Fruit fly (Drosophila melanogaster) whole organism, embryonic: ENCODE data around the gene CG44405.

Source experiments
- Aef1 ChIP-seq: fragments of 200-800 bp; sonication (Bioruptor generic); IDR thresholded peaks from 3 replicates; pipeline ENCODE4 v1.3.6; 2022; ENCODE audit warnings: missing biosample characterization, missing genetic modification characterization
- CG1024 ChIP-seq: fragments of 200-800 bp; sonication (Bioruptor generic); IDR thresholded peaks from 2 replicates; pipeline ENCODE4 v1.3.6; 2022; ENCODE audit warnings: missing biosample characterization, missing genetic modification characterization
- CG13123 ChIP-seq: fragments of 200-800 bp; sonication (Bioruptor generic); optimal IDR thresholded peaks from 2 replicates; lab custom pipeline; 2016; ENCODE audit warnings: missing biosample characterization, missing genetic modification characterization
- CG14014 ChIP-seq: fragments of 200-800 bp; sonication (Bioruptor generic); IDR thresholded peaks from 2 replicates; pipeline ENCODE4 v1.3.6; 2022; ENCODE audit warnings: missing biosample characterization, missing genetic modification characterization
- CG14965 ChIP-seq: fragments of 200-800 bp; sonication (Bioruptor generic); optimal IDR thresholded peaks from 2 replicates; lab custom pipeline; 2016; ENCODE audit warnings: missing biosample characterization, missing genetic modification characterization, borderline replicate concordance
- CG1647 ChIP-seq: fragments of 200-800 bp; sonication (Bioruptor generic); optimal IDR thresholded peaks from 3 replicates; lab custom pipeline; 2016; ENCODE audit warnings: missing biosample characterization, missing genetic modification characterization
- CG17912 ChIP-seq: fragments of 200-800 bp; sonication (Bioruptor generic); optimal IDR thresholded peaks from 2 replicates; lab custom pipeline; 2018; ENCODE audit warnings: missing biosample characterization, mild to moderate bottlenecking, missing genetic modification characterization
- CG18262 ChIP-seq: fragments of 200-800 bp; optimal IDR thresholded peaks from 3 replicates; lab custom pipeline; 2019; ENCODE audit warnings: missing biosample characterization, mild to moderate bottlenecking, missing genetic modification characterization, moderate library complexity
- CG18599 ChIP-seq: fragments of 200-800 bp; sonication (Bioruptor generic); optimal IDR thresholded peaks from 3 replicates; lab custom pipeline; 2017; ENCODE audit warnings: missing biosample characterization, missing genetic modification characterization, mild to moderate bottlenecking, moderate library complexity, missing genetic modification reagents
- CG18619 ChIP-seq: fragments of 200-800 bp; sonication (Bioruptor generic); optimal IDR thresholded peaks from 3 replicates; lab custom pipeline; 2017; ENCODE audit warnings: missing biosample characterization, mild to moderate bottlenecking, missing genetic modification characterization
- CG3065 ChIP-seq: fragments of 200-800 bp; sonication (Bioruptor generic); optimal IDR thresholded peaks from 2 replicates; lab custom pipeline; 2016; ENCODE audit warnings: missing biosample characterization, missing genetic modification characterization
- CG34224 ChIP-seq: fragments of 200-800 bp; sonication (Bioruptor generic); IDR thresholded peaks from 3 replicates; pipeline ENCODE4 v1.3.6; 2022; ENCODE audit warnings: missing biosample characterization, missing genetic modification characterization; ENCODE audit not compliant: partially characterized antibody
- CG3838 ChIP-seq: fragments of 200-800 bp; sonication (Bioruptor generic); optimal IDR thresholded peaks from 3 replicates; lab custom pipeline; 2016; ENCODE audit warnings: missing biosample characterization, missing genetic modification characterization
- CG3995 ChIP-seq: fragments of 200-800 bp; sonication (Bioruptor generic); optimal IDR thresholded peaks from 3 replicates; lab custom pipeline; 2016; ENCODE audit warnings: missing biosample characterization, missing genetic modification characterization
- CG4707 ChIP-seq: fragments of 200-800 bp; sonication (Bioruptor generic); optimal IDR thresholded peaks from 2 replicates; lab custom pipeline; 2018; ENCODE audit warnings: missing biosample characterization, mild to moderate bottlenecking, missing genetic modification characterization, moderate library complexity
- CG4730 ChIP-seq: fragments of 200-800 bp; sonication (Bioruptor generic); IDR thresholded peaks from 2 replicates; pipeline ENCODE4 v1.3.6; 2022; ENCODE audit warnings: missing biosample characterization, missing genetic modification characterization
- CG4854 ChIP-seq: fragments of 200-800 bp; sonication (Bioruptor generic); optimal IDR thresholded peaks from 2 replicates; lab custom pipeline; 2016; ENCODE audit warnings: missing biosample characterization, missing genetic modification characterization, inconsistent platforms
- CG8281 ChIP-seq: fragments of 200-800 bp; sonication (Bioruptor generic); optimal IDR thresholded peaks from 2 replicates; lab custom pipeline; 2018; ENCODE audit warnings: missing biosample characterization, mild to moderate bottlenecking, missing genetic modification characterization, moderate library complexity
- CG9215 ChIP-seq: fragments of 200-800 bp; sonication (Bioruptor generic); IDR thresholded peaks from 2 replicates; pipeline ENCODE4 v1.3.6; 2022; ENCODE audit warnings: missing biosample characterization, missing genetic modification characterization
- CrebB ChIP-seq: fragments of 200-800 bp; sonication (Bioruptor generic); optimal IDR thresholded peaks from 3 replicates; lab custom pipeline; 2018; ENCODE audit warnings: missing biosample characterization, mild to moderate bottlenecking, missing genetic modification characterization
- D19B ChIP-seq: fragments of 200-800 bp; sonication (Bioruptor generic); optimal IDR thresholded peaks from 2 replicates; lab custom pipeline; 2017; ENCODE audit warnings: missing biosample characterization, mild to moderate bottlenecking, missing genetic modification characterization
- Deaf1 ChIP-seq: fragments of 200-800 bp; optimal IDR thresholded peaks from 3 replicates; lab custom pipeline; 2019; ENCODE audit warnings: missing biosample characterization, mild to moderate bottlenecking, missing genetic modification characterization, moderate library complexity
- Drgx ChIP-seq: fragments of 200-800 bp; sonication (Bioruptor generic); IDR thresholded peaks from 2 replicates; pipeline ENCODE4 v1.3.6; 2022; ENCODE audit warnings: missing biosample characterization, missing genetic modification characterization
- Fer1 ChIP-seq: fragments of 200-800 bp; sonication (Bioruptor generic); optimal IDR thresholded peaks from 2 replicates; lab custom pipeline; 2017; ENCODE audit warnings: missing biosample characterization, mild to moderate bottlenecking, missing genetic modification characterization
- Fer3 ChIP-seq: fragments of 200-800 bp; sonication (Bioruptor generic); optimal IDR thresholded peaks from 2 replicates; lab custom pipeline; 2018; ENCODE audit warnings: missing biosample characterization, mild to moderate bottlenecking, missing genetic modification characterization, moderate library complexity
- Jarid2 ChIP-seq: fragments of 200-800 bp; sonication (Bioruptor generic); optimal IDR thresholded peaks from 3 replicates; lab custom pipeline; 2017; ENCODE audit warnings: mild to moderate bottlenecking, missing biosample characterization, missing genetic modification reagents, missing genetic modification characterization
- Lim3 ChIP-seq: fragments of 200-800 bp; sonication (Bioruptor generic); IDR thresholded peaks from 2 replicates; pipeline ENCODE4 v1.3.6; 2022; ENCODE audit warnings: missing biosample characterization, missing genetic modification characterization
- Nf-YC ChIP-seq: fragments of 200-800 bp; optimal IDR thresholded peaks from 3 replicates; lab custom pipeline; 2019; ENCODE audit warnings: missing biosample characterization, mild to moderate bottlenecking, missing genetic modification characterization, moderate library complexity
- Oli ChIP-seq: fragments of 200-800 bp; sonication (Bioruptor generic); optimal IDR thresholded peaks from 2 replicates; lab custom pipeline; 2018; ENCODE audit warnings: missing biosample characterization, mild to moderate bottlenecking, missing genetic modification characterization, moderate library complexity
- Poxn ChIP-seq: fragments of 200-800 bp; sonication (Bioruptor generic); IDR thresholded peaks from 2 replicates; pipeline ENCODE4 v1.3.6; 2022; ENCODE audit warnings: missing biosample characterization, missing genetic modification characterization
- Taf1 ChIP-seq: fragments of 200-800 bp; sonication (Bioruptor generic); IDR thresholded peaks from 2 replicates; pipeline ENCODE4 v1.3.6; 2022; ENCODE audit warnings: missing biosample characterization, missing genetic modification characterization
- Xrp1 ChIP-seq: fragments of 200-800 bp; sonication (Bioruptor generic); IDR thresholded peaks from 2 replicates; pipeline ENCODE4 v1.3.6; 2022; ENCODE audit warnings: missing biosample characterization, missing genetic modification characterization
- bab2 ChIP-seq: fragments of 200-800 bp; sonication (Bioruptor generic); optimal IDR thresholded peaks from 2 replicates; lab custom pipeline; 2016; ENCODE audit warnings: missing biosample characterization, missing genetic modification characterization
- ci ChIP-seq: fragments of 200-800 bp; sonication (Bioruptor generic); IDR thresholded peaks from 3 replicates; pipeline ENCODE4 v1.3.6; 2022; ENCODE audit warnings: missing biosample characterization, missing genetic modification characterization
- crol ChIP-seq: fragments of 200-800 bp; sonication (Bioruptor generic); IDR thresholded peaks from 2 replicates; pipeline ENCODE4 v1.3.6; 2022; ENCODE audit warnings: missing biosample characterization, missing genetic modification characterization
- emc ChIP-seq: fragments of 200-800 bp; sonication (Bioruptor generic); optimal IDR thresholded peaks from 2 replicates; lab custom pipeline; 2016; ENCODE audit warnings: missing biosample characterization, missing genetic modification characterization
- fd3F ChIP-seq: fragments of 200-800 bp; sonication (Bioruptor generic); optimal IDR thresholded peaks from 2 replicates; lab custom pipeline; 2018; ENCODE audit warnings: missing biosample characterization, mild to moderate bottlenecking, missing genetic modification characterization, moderate library complexity
- ind ChIP-seq: fragments of 200-800 bp; sonication (Bioruptor generic); optimal IDR thresholded peaks from 3 replicates; lab custom pipeline; 2016; ENCODE audit warnings: missing biosample characterization, missing genetic modification characterization
- inv ChIP-seq: fragments of 200-800 bp; sonication (Bioruptor generic); IDR thresholded peaks from 2 replicates; pipeline ENCODE4 v1.3.6; 2022; ENCODE audit warnings: missing biosample characterization, missing genetic modification characterization; ENCODE audit not compliant: partially characterized antibody
- lmd ChIP-seq: fragments of 200-800 bp; sonication (Bioruptor generic); IDR thresholded peaks from 2 replicates; pipeline ENCODE4 v1.3.6; 2022; ENCODE audit warnings: missing biosample characterization, missing genetic modification characterization
- lola ChIP-seq, 3 experiments: fragments of >200 bp in 2 of 3; fragments of 200-800 bp in 1 of 3; sonication (Bioruptor generic) in 1 of 3; optimal IDR thresholded peaks; 2 replicates each; lab custom pipeline; 2017 to 2019; ENCODE audit warnings: missing biosample characterization in 3 of 3, missing genetic modification characterization in 3 of 3, mild to moderate bottlenecking in 1 of 3, moderate library complexity in 1 of 3
- mld ChIP-seq: fragments of 200-800 bp; sonication (Bioruptor generic); IDR thresholded peaks from 3 replicates; pipeline ENCODE4 v1.3.6; 2022; ENCODE audit warnings: missing biosample characterization, missing genetic modification characterization; ENCODE audit not compliant: partially characterized antibody
- pnt ChIP-seq: fragments of 200-800 bp; sonication (Bioruptor generic); optimal IDR thresholded peaks from 3 replicates; lab custom pipeline; 2016; ENCODE audit warnings: missing biosample characterization, missing genetic modification characterization
- pros ChIP-seq: fragments of 200-800 bp; sonication (Bioruptor generic); optimal IDR thresholded peaks from 3 replicates; lab custom pipeline; 2019; ENCODE audit warnings: missing biosample characterization, mild to moderate bottlenecking, missing genetic modification characterization, moderate library complexity
- run ChIP-seq: fragments of 200-800 bp; sonication (Bioruptor generic); optimal IDR thresholded peaks from 3 replicates; lab custom pipeline; 2018; ENCODE audit warnings: missing biosample characterization, mild to moderate bottlenecking, missing genetic modification characterization
- scrt ChIP-seq: fragments of 200-800 bp; sonication (Bioruptor generic); optimal IDR thresholded peaks from 2 replicates; lab custom pipeline; 2018; ENCODE audit warnings: missing biosample characterization, mild to moderate bottlenecking, missing genetic modification characterization, moderate library complexity
- shn ChIP-seq: fragments of 200-800 bp; sonication (Bioruptor generic); optimal IDR thresholded peaks from 3 replicates; lab custom pipeline; 2016; ENCODE audit warnings: missing biosample characterization, missing genetic modification characterization
- sim ChIP-seq: fragments of 200-800 bp; sonication (Bioruptor generic); IDR thresholded peaks from 2 replicates; pipeline ENCODE4 v1.3.6; 2022; ENCODE audit warnings: missing biosample characterization, missing genetic modification characterization
- sqz ChIP-seq: fragments of 200-800 bp; sonication (Bioruptor generic); optimal IDR thresholded peaks from 3 replicates; lab custom pipeline; 2018; ENCODE audit warnings: missing biosample characterization, mild to moderate bottlenecking, missing genetic modification characterization
- twi ChIP-seq: fragments of 200-800 bp; optimal IDR thresholded peaks from 2 replicates; lab custom pipeline; 2019; ENCODE audit warnings: missing biosample characterization, mild to moderate bottlenecking, missing genetic modification characterization, moderate library complexity
- unc-4 ChIP-seq: fragments of 200-800 bp; sonication (Bioruptor generic); IDR thresholded peaks from 2 replicates; pipeline ENCODE4 v1.3.6; 2022; ENCODE audit warnings: missing biosample characterization, missing genetic modification characterization; ENCODE audit not compliant: partially characterized antibody
- yki ChIP-seq: fragments of >200 bp; optimal IDR thresholded peaks from 3 replicates; lab custom pipeline; 2018

Gene CG44405

DNA sequence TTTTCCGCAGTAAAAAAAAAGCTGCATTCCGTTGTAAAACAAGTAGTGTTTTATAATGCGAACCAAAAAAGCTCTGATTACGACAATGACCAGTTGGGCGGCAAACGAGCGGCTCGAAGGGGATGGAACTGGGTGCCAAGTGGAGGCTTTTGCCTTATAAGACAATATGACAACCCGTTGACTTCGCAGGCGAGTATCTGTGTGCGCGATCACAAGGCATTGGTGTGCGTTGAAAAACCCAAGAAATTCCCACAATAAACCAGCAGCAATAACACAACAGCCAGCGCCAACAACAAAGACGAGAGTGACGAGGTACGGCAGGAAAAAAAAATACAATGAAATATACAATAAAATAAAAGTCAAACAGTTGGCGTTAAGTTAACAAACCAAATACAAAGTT, 27.1 kb downstream of the CG44405 start (continued):
- TF ChIP-seq CG3838, result no peak
- TF ChIP-seq Jarid2 (GFP tag; lab: Kevin White, UChicago), result no peak
- peak; percentile 9 for TF ChIP-seq Fer1 (GFP tag; lab: Kevin White, UChicago)
- no peak for TF ChIP-seq run (tag; lab: Kevin White, UChicago)
- TF ChIP-seq Xrp1 (GFP tag; lab: Robert Waterston, UW), result no peak
- TF ChIP-seq Taf1, result no peak
- no peak for TF ChIP-seq scrt
- TF ChIP-seq CG1024 (GFP tag; lab: Robert Waterston, UW), result no peak
- TF ChIP-seq CG13123, result no peak
- TF ChIP-seq CG3065, result no peak
- no peak for TF ChIP-seq Oli
- no peak for TF ChIP-seq CG3995 (GFP tag; lab: Kevin White, UChicago)
- TF ChIP-seq Aef1, result no peak
- TF ChIP-seq ind, result no peak
- TF ChIP-seq unc-4, result no peak; the same call in 1 of the 2 replicates
- peak; percentile 65 for TF ChIP-seq sqz
- TF ChIP-seq sim (GFP tag; lab: Robert Waterston, UW), result no peak
- no peak for TF ChIP-seq CG4707 (GFP tag; lab: Kevin White, UChicago)
- no peak for TF ChIP-seq fd3F (GFP tag; lab: Kevin White, UChicago)
- no peak for TF ChIP-seq bab2
- TF ChIP-seq CG4730 (GFP tag; lab: Robert Waterston, UW), result no peak
- no peak for TF ChIP-seq pnt (GFP tag; lab: Kevin White, UChicago)
- TF ChIP-seq CrebB (tag; lab: Kevin White, UChicago), result peak; percentile 65
- no peak for TF ChIP-seq CG18262 (tag; lab: Kevin White, UChicago)
- no peak for TF ChIP-seq twi
- no peak for TF ChIP-seq CG14014 (GFP tag; lab: Robert Waterston, UW)
- no peak for TF ChIP-seq lola (GFP tag; optimal IDR thresholded peaks at IDR 0.05; lab: Kevin White, UChicago)
- TF ChIP-seq D19B (GFP tag; lab: Kevin White, UChicago), result no peak
- no peak for TF ChIP-seq CG17912
- peak; percentile 27 for TF ChIP-seq Nf-YC (tag; lab: Kevin White, UChicago)
- TF ChIP-seq Drgx (GFP tag; lab: Robert Waterston, UW), result peak; percentile 45
- TF ChIP-seq CG18599 (GFP tag; lab: Kevin White, UChicago), result no peak
- no peak for TF ChIP-seq CG14965
- peak; percentile 41; the same call in 2 of the 3 replicates for TF ChIP-seq CG34224 (GFP tag; lab: Robert Waterston, UW)
- TF ChIP-seq Fer3 (tag; lab: Kevin White, UChicago), result peak; percentile 20
- no peak for TF ChIP-seq CG1647 (GFP tag; lab: Kevin White, UChicago)
- TF ChIP-seq mld, result no peak
- TF ChIP-seq yki (lab: Kevin White, UChicago), result no peak
- TF ChIP-seq Lim3 (GFP tag; lab: Robert Waterston, UW), result no peak
- no peak for TF ChIP-seq lmd (GFP tag; lab: Robert Waterston, UW)
- no peak for TF ChIP-seq Deaf1 (tag; lab: Kevin White, UChicago)
- TF ChIP-seq crol (GFP tag; lab: Robert Waterston, UW), result peak; percentile 92
- peak; percentile 88 for TF ChIP-seq pros (GFP tag; lab: Kevin White, UChicago)
- no peak for TF ChIP-seq CG8281 (tag; lab: Kevin White, UChicago)
- TF ChIP-seq CG4854 (GFP tag; lab: Kevin White, UChicago), result no peak
- TF ChIP-seq shn (GFP tag; lab: Kevin White, UChicago), result no peak
- TF ChIP-seq CG9215 (GFP tag; lab: Robert Waterston, UW), result no peak
- TF ChIP-seq emc (GFP tag; lab: Kevin White, UChicago), result no peak
- peak; percentile 48; the same call in 1 of the 3 replicates for TF ChIP-seq ci (GFP tag; lab: Robert Waterston, UW)
- no peak for TF ChIP-seq CG18619 (GFP tag; lab: Kevin White, UChicago)
- TF ChIP-seq Poxn, result no peak
- no peak for TF ChIP-seq inv (GFP tag; lab: Robert Waterston, UW)
